Fruit fly (Drosophila melanogaster) whole organism, embryonic: Measurements from ENCODE around the gene boil.

Source experiments
- Aef1 ChIP-seq: fragments of 200-800 bp; sonication (Bioruptor generic); IDR thresholded peaks from 3 replicates; pipeline ENCODE4 v1.3.6; 2022; ENCODE audit warnings: missing biosample characterization, missing genetic modification characterization
- CG1024 ChIP-seq: fragments of 200-800 bp; sonication (Bioruptor generic); IDR thresholded peaks from 2 replicates; pipeline ENCODE4 v1.3.6; 2022; ENCODE audit warnings: missing biosample characterization, missing genetic modification characterization
- CG11398 ChIP-seq: fragments of 200-800 bp; sonication (Bioruptor generic); optimal IDR thresholded peaks from 2 replicates; lab custom pipeline; 2016; ENCODE audit warnings: missing biosample characterization, missing genetic modification characterization
- CG1233 ChIP-seq: fragments of 200-800 bp; sonication (Bioruptor generic); optimal IDR thresholded peaks from 4 replicates; lab custom pipeline; 2018; ENCODE audit warnings: missing biosample characterization, mild to moderate bottlenecking, missing genetic modification characterization
- CG15073 ChIP-seq: fragments of 200-800 bp; sonication (Bioruptor generic); optimal IDR thresholded peaks from 2 replicates; lab custom pipeline; 2016; ENCODE audit warnings: missing biosample characterization, missing genetic modification characterization
- CG1529 ChIP-seq: fragments of 200-800 bp; sonication (Bioruptor generic); optimal IDR thresholded peaks from 3 replicates; lab custom pipeline; 2018; ENCODE audit warnings: missing biosample characterization, missing genetic modification characterization
- CG32772 ChIP-seq: fragments of 200-800 bp; sonication (Bioruptor generic); IDR thresholded peaks from 2 replicates; pipeline ENCODE4 v1.3.6; 2022; ENCODE audit warnings: missing biosample characterization, missing genetic modification characterization
- CG33213 ChIP-seq: fragments of 200-800 bp; sonication (Bioruptor generic); optimal IDR thresholded peaks from 3 replicates; lab custom pipeline; 2016; ENCODE audit warnings: missing biosample characterization, missing genetic modification characterization
- CG3995 ChIP-seq: fragments of 200-800 bp; sonication (Bioruptor generic); optimal IDR thresholded peaks from 3 replicates; lab custom pipeline; 2016; ENCODE audit warnings: missing biosample characterization, missing genetic modification characterization
- CG4404 ChIP-seq: fragments of 200-800 bp; sonication (Bioruptor generic); IDR thresholded peaks from 2 replicates; pipeline ENCODE4 v1.3.6; 2022; ENCODE audit warnings: missing biosample characterization, missing genetic modification characterization
- CG4730 ChIP-seq: fragments of 200-800 bp; sonication (Bioruptor generic); IDR thresholded peaks from 2 replicates; pipeline ENCODE4 v1.3.6; 2022; ENCODE audit warnings: missing biosample characterization, missing genetic modification characterization
- CG5953 ChIP-seq: fragments of 200-800 bp; sonication (Bioruptor generic); IDR thresholded peaks from 2 replicates; pipeline ENCODE4 v1.3.6; 2022; ENCODE audit warnings: missing biosample characterization, missing genetic modification characterization
- CG7271 ChIP-seq: fragments of 200-800 bp; sonication (Bioruptor generic); optimal IDR thresholded peaks from 2 replicates; lab custom pipeline; 2018; ENCODE audit warnings: missing biosample characterization, mild to moderate bottlenecking, missing genetic modification characterization, moderate library complexity
- CG9215 ChIP-seq: fragments of 200-800 bp; sonication (Bioruptor generic); IDR thresholded peaks from 2 replicates; pipeline ENCODE4 v1.3.6; 2022; ENCODE audit warnings: missing biosample characterization, missing genetic modification characterization
- CTCF ChIP-seq: fragments of 200-800 bp; sonication (Bioruptor generic); optimal IDR thresholded peaks from 2 replicates; lab custom pipeline; 2017; ENCODE audit warnings: missing biosample characterization, mild to moderate bottlenecking, missing genetic modification characterization, moderate library complexity
- CoRest ChIP-seq: fragments of 200-800 bp; sonication (Bioruptor generic); optimal IDR thresholded peaks from 3 replicates; lab custom pipeline; 2018; ENCODE audit warnings: missing biosample characterization, mild to moderate bottlenecking, missing genetic modification characterization, moderate library complexity
- D ChIP-seq, 2 experiments: fragments of 200-800 bp in 1 of 2; fragments of >200 bp in 1 of 2; sonication (Bioruptor generic) in 1 of 2; optimal IDR thresholded peaks; 2 replicates in 1 of 2; 3 replicates in 1 of 2; lab custom pipeline; 2017; ENCODE audit warnings: mild to moderate bottlenecking in 1 of 2, missing biosample characterization in 1 of 2, missing genetic modification characterization in 1 of 2, missing genetic modification reagents in 1 of 2
- Eip74EF ChIP-seq, 2 experiments: fragments of 200-800 bp in 1 of 2; fragments of >200 bp in 1 of 2; sonication (Bioruptor generic) in 1 of 2; optimal IDR thresholded peaks; 2 replicates each; lab custom pipeline; 2017 to 2019; ENCODE audit warnings: missing biosample characterization in 2 of 2, missing genetic modification characterization in 2 of 2, mild to moderate bottlenecking in 1 of 2, moderate library complexity in 1 of 2
- Elba2 ChIP-seq: fragments of 200-800 bp; sonication (Bioruptor generic); optimal IDR thresholded peaks from 3 replicates; lab custom pipeline; 2016; ENCODE audit warnings: missing biosample characterization, missing genetic modification characterization
- Meics ChIP-seq: fragments of 200-800 bp; sonication (Bioruptor generic); optimal IDR thresholded peaks from 2 replicates; lab custom pipeline; 2017; ENCODE audit warnings: missing biosample characterization, mild to moderate bottlenecking, missing genetic modification characterization
- NC2α ChIP-seq: fragments of 200-800 bp; sonication (Bioruptor generic); optimal IDR thresholded peaks from 2 replicates; lab custom pipeline; 2016; ENCODE audit warnings: missing biosample characterization, missing genetic modification characterization
- Opbp ChIP-seq: fragments of 200-800 bp; sonication (Bioruptor generic); IDR thresholded peaks from 3 replicates; pipeline ENCODE4 v1.3.6; 2022; ENCODE audit warnings: missing biosample characterization, missing genetic modification characterization; ENCODE audit not compliant: partially characterized antibody
- Poxn ChIP-seq: fragments of 200-800 bp; sonication (Bioruptor generic); IDR thresholded peaks from 2 replicates; pipeline ENCODE4 v1.3.6; 2022; ENCODE audit warnings: missing biosample characterization, missing genetic modification characterization
- Rx ChIP-seq: fragments of 200-800 bp; sonication (Bioruptor generic); IDR thresholded peaks from 2 replicates; pipeline ENCODE4 v1.3.6; 2022; ENCODE audit warnings: missing biosample characterization, missing genetic modification characterization
- bowl ChIP-seq: fragments of 200-800 bp; sonication (Bioruptor generic); IDR thresholded peaks from 2 replicates; pipeline ENCODE4 v1.3.6; 2022; ENCODE audit warnings: missing biosample characterization, missing genetic modification characterization
- caup ChIP-seq: fragments of 200-800 bp; sonication (Bioruptor generic); optimal IDR thresholded peaks from 3 replicates; lab custom pipeline; 2017; ENCODE audit warnings: missing biosample characterization, mild to moderate bottlenecking, missing genetic modification characterization, moderate library complexity; ENCODE audit not compliant: severe bottlenecking
- croc ChIP-seq: fragments of 200-800 bp; sonication (Bioruptor generic); conservative IDR thresholded peaks from 3 replicates; pipeline ENCODE4 v1.3.6; 2022; ENCODE audit warnings: missing biosample characterization, missing genetic modification characterization
- cwo ChIP-seq: fragments of 200-800 bp; sonication (Bioruptor generic); optimal IDR thresholded peaks from 3 replicates; lab custom pipeline; 2017; ENCODE audit warnings: missing biosample characterization, missing genetic modification characterization, mild to moderate bottlenecking, moderate library complexity, missing genetic modification reagents
- dan ChIP-seq: fragments of 200-800 bp; sonication (Bioruptor generic); IDR thresholded peaks from 2 replicates; pipeline ENCODE4 v1.3.6; 2022; ENCODE audit warnings: missing biosample characterization, missing genetic modification characterization
- dimm ChIP-seq: fragments of 200-800 bp; sonication (Bioruptor generic); IDR thresholded peaks from 2 replicates; pipeline ENCODE4 v1.3.6; 2022; ENCODE audit warnings: missing biosample characterization, missing genetic modification characterization
- dm ChIP-seq: fragments of 200-800 bp; sonication (Bioruptor generic); optimal IDR thresholded peaks from 3 replicates; lab custom pipeline; 2016; ENCODE audit warnings: missing biosample characterization, missing genetic modification characterization
- eyg ChIP-seq: fragments of 200-800 bp; sonication (Bioruptor generic); optimal IDR thresholded peaks from 3 replicates; lab custom pipeline; 2016; ENCODE audit warnings: missing biosample characterization, missing genetic modification characterization
- fd64A ChIP-seq: fragments of 200-800 bp; sonication (Bioruptor generic); optimal IDR thresholded peaks from 3 replicates; lab custom pipeline; 2018; ENCODE audit warnings: missing biosample characterization, mild to moderate bottlenecking, missing genetic modification characterization
- fd96Cb ChIP-seq: fragments of 200-800 bp; sonication (Bioruptor generic); optimal IDR thresholded peaks from 2 replicates; lab custom pipeline; 2018; ENCODE audit warnings: missing biosample characterization, mild to moderate bottlenecking, missing genetic modification characterization, moderate library complexity
- ftz-f1 ChIP-seq: fragments of 200-800 bp; sonication (Bioruptor generic); optimal IDR thresholded peaks from 2 replicates; lab custom pipeline; 2016; ENCODE audit warnings: missing biosample characterization, missing genetic modification characterization
- knrl ChIP-seq: fragments of 200-800 bp; sonication (Bioruptor generic); IDR thresholded peaks from 3 replicates; pipeline ENCODE4 v1.3.6; 2022; ENCODE audit warnings: missing biosample characterization, missing genetic modification characterization; ENCODE audit not compliant: partially characterized antibody
- nom ChIP-seq: fragments of 200-800 bp; sonication (Bioruptor generic); optimal IDR thresholded peaks from 2 replicates; lab custom pipeline; 2017; ENCODE audit warnings: missing biosample characterization, missing genetic modification characterization, mild to moderate bottlenecking, moderate library complexity, missing genetic modification reagents
- otp ChIP-seq: fragments of 200-800 bp; sonication (Bioruptor generic); IDR thresholded peaks from 3 replicates; pipeline ENCODE4, ENCODE4 v1.3.6; 2022; ENCODE audit warnings: missing biosample characterization, missing genetic modification characterization
- p53 ChIP-seq: fragments of 200-800 bp; sonication (Bioruptor generic); optimal IDR thresholded peaks from 2 replicates; lab custom pipeline; 2016; ENCODE audit warnings: missing biosample characterization, missing genetic modification characterization
- pb ChIP-seq: fragments of 200-800 bp; sonication (Bioruptor generic); optimal IDR thresholded peaks from 3 replicates; lab custom pipeline; 2016; ENCODE audit warnings: missing biosample characterization, missing genetic modification characterization
- peb ChIP-seq: fragments of 200-800 bp; sonication (Bioruptor generic); IDR thresholded peaks from 2 replicates; pipeline ENCODE4 v1.3.6; 2022; ENCODE audit warnings: missing biosample characterization, missing genetic modification characterization
- phol ChIP-seq: fragments of 200-800 bp; sonication (Bioruptor generic); optimal IDR thresholded peaks from 3 replicates; lab custom pipeline; 2018; ENCODE audit warnings: missing biosample characterization, mild to moderate bottlenecking, missing genetic modification characterization, moderate library complexity
- sc ChIP-seq, 3 experiments: fragments of >200 bp in 2 of 3; fragments of 200-800 bp in 1 of 3; sonication (Bioruptor generic) in 1 of 3; optimal IDR thresholded peaks; 2 replicates in 2 of 3; 3 replicates in 1 of 3; lab custom pipeline; 2017; ENCODE audit warnings: mild to moderate bottlenecking in 1 of 3, missing biosample characterization in 1 of 3, missing genetic modification characterization in 1 of 3, missing genetic modification reagents in 1 of 3
- shn ChIP-seq: fragments of 200-800 bp; sonication (Bioruptor generic); optimal IDR thresholded peaks from 3 replicates; lab custom pipeline; 2016; ENCODE audit warnings: missing biosample characterization, missing genetic modification characterization
- sim ChIP-seq: fragments of 200-800 bp; sonication (Bioruptor generic); IDR thresholded peaks from 2 replicates; pipeline ENCODE4 v1.3.6; 2022; ENCODE audit warnings: missing biosample characterization, missing genetic modification characterization
- sima ChIP-seq: fragments of 200-800 bp; sonication (Bioruptor generic); optimal IDR thresholded peaks from 2 replicates; lab custom pipeline; 2016; ENCODE audit warnings: missing biosample characterization, missing genetic modification characterization
- sisA ChIP-seq: fragments of 200-800 bp; sonication (Bioruptor generic); IDR thresholded peaks from 2 replicates; pipeline ENCODE4 v1.3.6; 2022; ENCODE audit warnings: missing biosample characterization, missing genetic modification characterization
- sqz ChIP-seq: fragments of 200-800 bp; sonication (Bioruptor generic); optimal IDR thresholded peaks from 3 replicates; lab custom pipeline; 2018; ENCODE audit warnings: missing biosample characterization, mild to moderate bottlenecking, missing genetic modification characterization
- sug ChIP-seq: fragments of 200-800 bp; optimal IDR thresholded peaks from 2 replicates; lab custom pipeline; 2019; ENCODE audit warnings: missing biosample characterization, mild to moderate bottlenecking, missing genetic modification characterization, moderate library complexity
- trem ChIP-seq: fragments of 200-800 bp; optimal IDR thresholded peaks from 3 replicates; lab custom pipeline; 2019; ENCODE audit warnings: missing biosample characterization, mild to moderate bottlenecking, missing genetic modification characterization, moderate library complexity
- vnd ChIP-seq: fragments of 200-800 bp; sonication (Bioruptor generic); IDR thresholded peaks from 3 replicates; pipeline ENCODE4 v1.3.6; 2022; ENCODE audit warnings: missing biosample characterization, missing genetic modification characterization; ENCODE audit not compliant: partially characterized antibody

Gene boil

dm6 chrX:4908926-4909432 is 33.5 kb downstream of the boil start, which contains the start of gene CG32772 (continued):
- TF ChIP-seq nom (GFP tag; lab: Kevin White, UChicago) (peak; percentile 100), CG7271 (tag; lab: Kevin White, UChicago) (no peak), vnd (GFP tag; lab: Robert Waterston, UW) (peak; percentile 72), Opbp (GFP tag; lab: Robert Waterston, UW) (peak; percentile 88), Eip74EF (GFP tag; optimal IDR thresholded peaks at IDR 0.05; lab: Kevin White, UChicago) (no peak), dimm (no peak), sug (tag; lab: Kevin White, UChicago) (no peak), CG15073 (GFP tag; lab: Kevin White, UChicago) (no peak), CG1233 (no peak), shn (no peak), sc (optimal IDR thresholded peaks at IDR 0.05; lab: Kevin White, UChicago) (no peak), sc (GFP tag; optimal IDR thresholded peaks at IDR 0.05; lab: Kevin White, UChicago) (no peak), ftz-f1 (no peak), CG1024 (GFP tag; lab: Robert Waterston, UW) (no peak), dan (no peak), sqz (peak; percentile 87), fd64A (GFP tag; lab: Kevin White, UChicago) (no peak), pb (GFP tag; lab: Kevin White, UChicago) (no peak), otp (GFP tag; lab: Robert Waterston, UW) (peak; percentile 26; the same call in 1 of the 3 replicates), sima (GFP tag; lab: Kevin White, UChicago) (no peak), knrl (GFP tag; lab: Robert Waterston, UW) (peak; percentile 69), Aef1 (GFP tag; lab: Robert Waterston, UW) (peak; percentile 70), D (optimal IDR thresholded peaks at IDR 0.05; lab: Kevin White, UChicago) (no peak), D (GFP tag; optimal IDR thresholded peaks at IDR 0.05; lab: Kevin White, UChicago) (no peak), CG4730 (GFP tag; lab: Robert Waterston, UW) (no peak), dm (GFP tag; lab: Kevin White, UChicago) (no peak), CG32772 (GFP tag; lab: Robert Waterston, UW) (peak; percentile 80), sim (GFP tag; lab: Robert Waterston, UW) (no peak), CTCF (GFP tag; lab: Kevin White, UChicago) (no peak), NC2α (GFP tag; lab: Kevin White, UChicago) (no peak), Rx (GFP tag; lab: Robert Waterston, UW) (no peak), caup (no peak), p53 (GFP tag; lab: Kevin White, UChicago) (no peak), CG4404 (GFP tag; lab: Robert Waterston, UW) (no peak), Elba2 (GFP tag; lab: Kevin White, UChicago) (no peak), CG1529 (GFP tag; lab: Kevin White, UChicago) (no peak), eyg (GFP tag; lab: Kevin White, UChicago) (no peak), cwo (GFP tag; lab: Kevin White, UChicago) (no peak), CoRest (tag; lab: Kevin White, UChicago) (peak; percentile 6), fd96Cb (tag; lab: Kevin White, UChicago) (no peak), bowl (GFP tag; lab: Robert Waterston, UW) (no peak), phol (no peak), CG11398 (GFP tag; lab: Kevin White, UChicago) (no peak), peb (GFP tag; lab: Robert Waterston, UW) (no peak), sisA (GFP tag; lab: Robert Waterston, UW) (no peak), CG5953 (no peak), CG3995 (GFP tag; lab: Kevin White, UChicago) (no peak), CG33213 (no peak), Poxn (GFP tag; lab: Robert Waterston, UW) (no peak), croc (no peak), CG9215 (GFP tag; lab: Robert Waterston, UW) (no peak), Meics (no peak), trem (tag; lab: Kevin White, UChicago) (no peak)
